Fruit fly (Drosophila melanogaster): ENCODE data around the gene CG6414.

dm6 chrX:3971250-3971649, at the start of gene CG6414:
- no peak for TF ChIP-seq CG7368 (GFP tag; optimal IDR thresholded peaks at IDR 0.05)
- TF ChIP-seq fd59A (GFP tag; optimal IDR thresholded peaks at IDR 0.05) = no peak
- no peak for TF ChIP-seq cyc (GFP tag; optimal IDR thresholded peaks at IDR 0.05)

All from whole organism, prepupa.